Worm (Caenorhabditis elegans) whole organism, young adult: Measurements from ENCODE around the gene mdt-27.

Experiments
- hlh-12 ChIP-seq: sonication (generic microtip); optimal IDR thresholded peaks from 2 replicates; lab custom pipeline; 2016; ENCODE audit warnings: missing genetic modification characterization, missing compliant biosample characterization
- pha-4 ChIP-seq: fragments of 150-350 bp; sonication (generic microtip); optimal IDR thresholded peaks from 2 replicates; lab custom pipeline; 2014; ENCODE audit warnings: missing biosample characterization, missing genetic modification reagents, missing genetic modification characterization
- unc-62 ChIP-seq: fragments of 150-350 bp; optimal IDR thresholded peaks from 2 replicates; lab custom pipeline; 2014; ENCODE audit warnings: missing biosample characterization, missing genetic modification reagents, missing genetic modification characterization

DNA sequence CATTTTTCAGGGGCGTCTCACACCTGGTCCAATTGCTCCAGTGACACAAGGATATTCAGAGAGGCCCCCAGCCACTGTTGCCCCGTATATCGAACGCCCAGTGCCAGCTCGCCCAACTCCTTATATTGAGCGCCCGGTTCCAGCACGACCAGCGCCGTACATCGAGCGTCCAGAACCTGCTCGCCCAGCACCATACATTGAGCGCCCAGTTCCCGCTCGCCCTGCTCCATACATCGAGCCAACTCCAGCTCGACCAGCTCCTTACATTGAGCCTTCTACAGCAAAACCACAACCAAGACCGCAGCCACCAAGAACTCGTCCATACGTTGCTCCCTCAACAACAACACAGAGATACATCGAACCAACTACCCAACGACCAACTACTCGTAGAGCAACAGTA, 9.4 kb upstream of the mdt-27 start:
- no peak for TF ChIP-seq unc-62 (GFP tag; lab: Kevin White, UChicago)
- TF ChIP-seq pha-4 (tag; lab: Kevin White, UChicago), result no peak
- TF ChIP-seq hlh-12 (tag; lab: Kevin White, UChicago), result no peak
